Worm (Caenorhabditis elegans): ENCODE measurements around the gene F13D11.4.

Gene F13D11.4

ce11 chrX:5786193-5786592, 48.4 kb downstream of the F13D11.4 start, which contains the start of gene F46G11.6:
Gene F46G11.6 (plus strand): TSS chrX:5786493.
- TF ChIP-seq elt-4 (tag; optimal IDR thresholded peaks at IDR 0.05) (no peak), pha-4 (tag; optimal IDR thresholded peaks at IDR 0.05) (no peak), fax-1 (tag; optimal IDR thresholded peaks at IDR 0.05) (no peak), elt-2 (tag; optimal IDR thresholded peaks at IDR 0.05) (no peak), dve-1 (tag; optimal IDR thresholded peaks at IDR 0.05) (no peak)

DNA sequence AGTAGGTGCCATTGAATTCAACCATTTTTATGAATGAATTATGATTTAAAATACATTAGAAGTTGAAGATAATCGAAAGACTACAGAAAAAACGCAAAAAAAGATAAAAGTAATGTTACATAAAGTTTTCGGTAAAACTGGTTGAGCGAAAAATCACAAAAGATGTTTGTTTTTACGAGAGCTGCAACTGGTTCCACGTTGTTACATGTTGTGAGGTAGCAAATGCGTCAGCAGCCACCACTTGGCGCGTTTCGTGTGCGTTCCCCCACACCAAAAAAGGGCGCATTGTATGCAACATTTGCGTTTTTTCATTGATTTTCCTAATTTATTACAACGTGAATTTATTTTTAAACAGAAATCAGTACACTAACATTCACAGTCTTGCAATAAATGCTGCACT, 52.5 kb downstream of the F13D11.4 start, which contains the start of gene gakh-1:
TSS of gene gakh-1 (plus strand) at position 347 of the 400 bp plus-strand sequence.
- no peak for TF ChIP-seq ceh-2 (tag; optimal IDR thresholded peaks at IDR 0.05)
- no peak for TF ChIP-seq zip-5 (tag; optimal IDR thresholded peaks at IDR 0.05)
- TF ChIP-seq lim-6 (tag; optimal IDR thresholded peaks at IDR 0.05): no peak
- no peak for TF ChIP-seq Y22D7AL.16 (tag; optimal IDR thresholded peaks at IDR 0.05)
- TF ChIP-seq elt-2 (tag; optimal IDR thresholded peaks at IDR 0.05): peak; percentile 0

Data from whole organism, late embryonic.